Fruit fly (Drosophila melanogaster) whole organism: ENCODE measurements around the gene slmo.

ENCODE experiments used
- Dll ChIP-seq: fragments of >200 bp; optimal IDR thresholded peaks from 2 replicates; lab custom pipeline; 2017
- EcR ChIP-seq, 2 experiments: fragments of >200 bp; optimal IDR thresholded peaks; 2 replicates each; lab custom pipeline; 2017; ENCODE audit warnings: missing biosample characterization in 2 of 2, missing genetic modification characterization in 2 of 2, missing genetic modification reagents in 2 of 2
- pan ChIP-seq: fragments of >200 bp; optimal IDR thresholded peaks from 2 replicates; lab custom pipeline; 2017
- psq ChIP-seq: fragments of >200 bp; optimal IDR thresholded peaks from 2 replicates; lab custom pipeline; 2017
- usp ChIP-seq: fragments of >200 bp; optimal IDR thresholded peaks from 2 replicates; lab custom pipeline; 2017; ENCODE audit warnings: missing biosample characterization, missing genetic modification characterization, mixed read lengths

DNA sequence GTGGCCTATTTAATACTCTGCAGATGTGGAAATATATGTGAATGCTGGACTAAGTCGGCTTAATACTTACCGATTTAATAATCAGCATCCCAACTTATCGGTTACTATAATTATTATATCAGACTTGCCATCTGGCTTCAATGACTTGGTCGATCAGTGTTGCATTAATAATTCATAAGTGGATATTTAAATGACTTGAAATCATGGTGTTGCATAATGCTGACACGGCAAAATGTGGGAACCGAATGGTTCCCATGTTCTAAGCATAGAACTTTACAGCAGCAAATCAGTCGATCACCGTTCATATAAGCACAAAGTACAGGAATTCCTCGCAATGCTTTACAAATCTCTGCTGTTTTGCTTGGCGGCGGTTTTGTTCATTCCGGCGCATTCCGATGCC, 11.7 kb upstream of the slmo start, which contains the start of gene CG34180:
- no peak for TF ChIP-seq pan (lab: Kevin White, UChicago)
- TF ChIP-seq Dll (lab: Kevin White, UChicago): no peak
- TF ChIP-seq psq (lab: Kevin White, UChicago): no peak
- TF ChIP-seq EcR (GFP tag; optimal IDR thresholded peaks at IDR 0.05; lab: Kevin White, UChicago): no peak
- no peak for TF ChIP-seq usp (GFP tag; lab: Kevin White, UChicago)
